Fruit fly (Drosophila melanogaster) whole organism, embryonic: Measurements from ENCODE around the gene CG46439.

Experiments used
- CG10209 ChIP-seq: fragments of 200-800 bp; sonication (Bioruptor generic); optimal IDR thresholded peaks from 3 replicates; lab custom pipeline; 2017; ENCODE audit warnings: missing biosample characterization, mild to moderate bottlenecking, missing genetic modification characterization, missing genetic modification reagents
- CG11456 ChIP-seq: fragments of 200-800 bp; sonication (Bioruptor generic); IDR thresholded peaks from 3 replicates; pipeline ENCODE4 v1.3.6; 2022; ENCODE audit warnings: missing biosample characterization, missing genetic modification characterization
- CG12071 ChIP-seq: fragments of 200-800 bp; sonication (Bioruptor generic); optimal IDR thresholded peaks from 3 replicates; lab custom pipeline; 2018; ENCODE audit warnings: missing biosample characterization, mild to moderate bottlenecking, missing genetic modification characterization
- CG13287 ChIP-seq: fragments of 200-800 bp; sonication (Bioruptor generic); IDR thresholded peaks from 2 replicates; pipeline ENCODE4 v1.3.6; 2022; ENCODE audit warnings: missing biosample characterization, missing genetic modification characterization; ENCODE audit not compliant: partially characterized antibody
- CG15479 ChIP-seq: fragments of 200-800 bp; sonication (Bioruptor generic); optimal IDR thresholded peaks from 3 replicates; lab custom pipeline; 2019; ENCODE audit warnings: missing biosample characterization, mild to moderate bottlenecking, missing genetic modification characterization, moderate library complexity
- CG1602 ChIP-seq: fragments of 200-800 bp; sonication (Bioruptor generic); optimal IDR thresholded peaks from 3 replicates; lab custom pipeline; 2016; ENCODE audit warnings: missing biosample characterization, missing genetic modification characterization
- CG16779 ChIP-seq: fragments of 200-800 bp; sonication (Bioruptor generic); IDR thresholded peaks from 2 replicates; pipeline ENCODE4 v1.3.6; 2022; ENCODE audit warnings: missing biosample characterization, missing genetic modification characterization
- CG17359 ChIP-seq: fragments of 200-800 bp; sonication (Bioruptor generic); optimal IDR thresholded peaks from 3 replicates; lab custom pipeline; 2018; ENCODE audit warnings: missing biosample characterization, mild to moderate bottlenecking, missing genetic modification characterization, moderate library complexity
- CG17912 ChIP-seq: fragments of 200-800 bp; sonication (Bioruptor generic); optimal IDR thresholded peaks from 2 replicates; lab custom pipeline; 2018; ENCODE audit warnings: missing biosample characterization, mild to moderate bottlenecking, missing genetic modification characterization
- CG2129 ChIP-seq: fragments of 200-800 bp; sonication (Bioruptor generic); IDR thresholded peaks from 2 replicates; pipeline ENCODE4 v1.3.6; 2022; ENCODE audit warnings: missing biosample characterization, missing genetic modification characterization; ENCODE audit not compliant: partially characterized antibody
- CG2199 ChIP-seq: fragments of 200-800 bp; sonication (Bioruptor generic); IDR thresholded peaks from 3 replicates; pipeline ENCODE4 v1.3.6; 2022; ENCODE audit warnings: missing biosample characterization, missing genetic modification characterization
- CG2712 ChIP-seq: fragments of 200-800 bp; optimal IDR thresholded peaks from 3 replicates; lab custom pipeline; 2019; ENCODE audit warnings: missing biosample characterization, mild to moderate bottlenecking, missing genetic modification characterization, moderate library complexity
- CG3065 ChIP-seq: fragments of 200-800 bp; sonication (Bioruptor generic); optimal IDR thresholded peaks from 2 replicates; lab custom pipeline; 2016; ENCODE audit warnings: missing biosample characterization, missing genetic modification characterization
- CG32532 ChIP-seq: fragments of 200-800 bp; sonication (Bioruptor generic); IDR thresholded peaks from 2 replicates; pipeline ENCODE4 v1.3.6; 2022; ENCODE audit warnings: missing biosample characterization, missing genetic modification characterization
- CG3407 ChIP-seq: fragments of 200-800 bp; sonication (Bioruptor generic); optimal IDR thresholded peaks from 2 replicates; lab custom pipeline; 2018; ENCODE audit warnings: missing biosample characterization, mild to moderate bottlenecking, missing genetic modification characterization
- CG3847 ChIP-seq: fragments of 200-800 bp; sonication (Bioruptor generic); IDR thresholded peaks from 2 replicates; pipeline ENCODE4 v1.3.6; 2022; ENCODE audit warnings: missing biosample characterization, missing genetic modification characterization
- CG43689 ChIP-seq: fragments of 200-800 bp; sonication (Bioruptor generic); IDR thresholded peaks from 2 replicates; pipeline ENCODE4 v1.3.6; 2022; ENCODE audit warnings: missing biosample characterization, missing genetic modification characterization
- CG6272 ChIP-seq: fragments of 200-800 bp; sonication (Bioruptor generic); IDR thresholded peaks from 2 replicates; pipeline ENCODE4 v1.3.6; 2022; ENCODE audit warnings: missing biosample characterization, missing genetic modification characterization
- CG7556 ChIP-seq: fragments of 200-800 bp; sonication (Bioruptor generic); optimal IDR thresholded peaks from 2 replicates; lab custom pipeline; 2017; ENCODE audit warnings: missing biosample characterization, mild to moderate bottlenecking, missing genetic modification characterization
- CG8944 ChIP-seq: fragments of 200-800 bp; sonication (Bioruptor generic); optimal IDR thresholded peaks from 3 replicates; lab custom pipeline; 2016; ENCODE audit warnings: missing biosample characterization, missing genetic modification characterization
- Chrac-16 ChIP-seq: fragments of 200-800 bp; sonication (Bioruptor generic); optimal IDR thresholded peaks from 3 replicates; lab custom pipeline; 2016; ENCODE audit warnings: missing biosample characterization, missing genetic modification characterization
- D ChIP-seq, 2 experiments: fragments of 200-800 bp in 1 of 2; fragments of >200 bp in 1 of 2; sonication (Bioruptor generic) in 1 of 2; optimal IDR thresholded peaks; 2 replicates in 1 of 2; 3 replicates in 1 of 2; lab custom pipeline; 2017; ENCODE audit warnings: mild to moderate bottlenecking in 1 of 2, missing biosample characterization in 1 of 2, missing genetic modification characterization in 1 of 2, missing genetic modification reagents in 1 of 2
- E2f1 ChIP-seq: fragments of 200-800 bp; sonication (Bioruptor generic); IDR thresholded peaks from 2 replicates; pipeline ENCODE4 v1.3.6; 2022; ENCODE audit warnings: missing biosample characterization, missing genetic modification characterization
- Mrtf ChIP-seq: fragments of 200-800 bp; sonication (Bioruptor generic); IDR thresholded peaks from 3 replicates; pipeline ENCODE4 v1.3.6; 2022; ENCODE audit warnings: missing biosample characterization, missing genetic modification characterization
- NFAT ChIP-seq: fragments of 200-800 bp; sonication (Bioruptor generic); IDR thresholded peaks from 2 replicates; pipeline ENCODE4 v1.3.6; 2022; ENCODE audit warnings: missing biosample characterization, missing genetic modification characterization
- Opbp ChIP-seq: fragments of 200-800 bp; sonication (Bioruptor generic); IDR thresholded peaks from 3 replicates; pipeline ENCODE4 v1.3.6; 2022; ENCODE audit warnings: missing biosample characterization, missing genetic modification characterization; ENCODE audit not compliant: partially characterized antibody
- Optix ChIP-seq: fragments of 200-800 bp; sonication (Bioruptor generic); IDR thresholded peaks from 3 replicates; pipeline ENCODE4 v1.3.6; 2022; ENCODE audit warnings: missing biosample characterization, missing genetic modification characterization
- Ravus ChIP-seq: fragments of 200-800 bp; sonication (Bioruptor generic); IDR thresholded peaks from 2 replicates; pipeline ENCODE4 v1.3.6; 2022; ENCODE audit warnings: missing biosample characterization, missing genetic modification characterization
- Sin3A ChIP-seq: fragments of >200 bp; optimal IDR thresholded peaks from 2 replicates; lab custom pipeline; 2018
- ac ChIP-seq: fragments of 200-800 bp; sonication (Bioruptor generic); optimal IDR thresholded peaks from 3 replicates; lab custom pipeline; 2017; ENCODE audit warnings: missing biosample characterization, mild to moderate bottlenecking, missing genetic modification characterization
- ap ChIP-seq: fragments of 200-800 bp; sonication (Bioruptor generic); IDR thresholded peaks from 2 replicates; pipeline ENCODE4 v1.3.6; 2022; ENCODE audit warnings: missing biosample characterization, missing genetic modification characterization
- az2 ChIP-seq: fragments of 200-800 bp; sonication (Bioruptor generic); optimal IDR thresholded peaks from 3 replicates; lab custom pipeline; 2016; ENCODE audit warnings: missing biosample characterization, missing genetic modification characterization
- bab2 ChIP-seq: fragments of 200-800 bp; sonication (Bioruptor generic); optimal IDR thresholded peaks from 2 replicates; lab custom pipeline; 2016; ENCODE audit warnings: missing biosample characterization, missing genetic modification characterization
- bsh ChIP-seq, 2 experiments: fragments of 200-800 bp; sonication (Bioruptor generic); optimal IDR thresholded peaks; 2 replicates each; lab custom pipeline; 2017 to 2018; ENCODE audit warnings: mild to moderate bottlenecking in 2 of 2, missing biosample characterization in 2 of 2, missing genetic modification characterization in 2 of 2, moderate library complexity in 1 of 2
- croc ChIP-seq: fragments of 200-800 bp; sonication (Bioruptor generic); conservative IDR thresholded peaks from 3 replicates; pipeline ENCODE4 v1.3.6; 2022; ENCODE audit warnings: missing biosample characterization, missing genetic modification characterization
- fd64A ChIP-seq: fragments of 200-800 bp; sonication (Bioruptor generic); optimal IDR thresholded peaks from 3 replicates; lab custom pipeline; 2018; ENCODE audit warnings: missing biosample characterization, mild to moderate bottlenecking, missing genetic modification characterization
- ftz-f1 ChIP-seq: fragments of 200-800 bp; sonication (Bioruptor generic); optimal IDR thresholded peaks from 2 replicates; lab custom pipeline; 2016; ENCODE audit warnings: missing biosample characterization, missing genetic modification characterization
- gfzf ChIP-seq: fragments of 200-800 bp; sonication (Bioruptor generic); optimal IDR thresholded peaks from 2 replicates; lab custom pipeline; 2016; ENCODE audit warnings: missing biosample characterization, mild to moderate bottlenecking, missing genetic modification characterization, moderate library complexity
- gt ChIP-seq: fragments of 200-800 bp; sonication (Bioruptor generic); IDR thresholded peaks from 2 replicates; pipeline ENCODE4 v1.3.6; 2022; ENCODE audit warnings: missing biosample characterization, missing genetic modification characterization
- h ChIP-seq: fragments of >200 bp; optimal IDR thresholded peaks from 2 replicates; lab custom pipeline; 2017
- inv ChIP-seq: fragments of 200-800 bp; sonication (Bioruptor generic); IDR thresholded peaks from 2 replicates; pipeline ENCODE4 v1.3.6; 2022; ENCODE audit warnings: missing biosample characterization, missing genetic modification characterization; ENCODE audit not compliant: partially characterized antibody
- klu ChIP-seq: fragments of 200-800 bp; sonication (Bioruptor generic); IDR thresholded peaks from 2 replicates; pipeline ENCODE4 v1.3.6; 2022; ENCODE audit warnings: missing biosample characterization, missing genetic modification characterization
- luna ChIP-seq: fragments of 200-800 bp; sonication (Bioruptor generic); optimal IDR thresholded peaks from 2 replicates; lab custom pipeline; 2016; ENCODE audit warnings: missing biosample characterization, missing genetic modification characterization
- nerfin-1 ChIP-seq: fragments of 200-800 bp; sonication (Bioruptor generic); optimal IDR thresholded peaks from 3 replicates; lab custom pipeline; 2019; ENCODE audit warnings: missing biosample characterization, mild to moderate bottlenecking, missing genetic modification characterization, moderate library complexity
- run ChIP-seq: fragments of 200-800 bp; sonication (Bioruptor generic); optimal IDR thresholded peaks from 3 replicates; lab custom pipeline; 2018; ENCODE audit warnings: missing biosample characterization, mild to moderate bottlenecking, missing genetic modification characterization
- shn ChIP-seq: fragments of 200-800 bp; sonication (Bioruptor generic); optimal IDR thresholded peaks from 3 replicates; lab custom pipeline; 2016; ENCODE audit warnings: missing biosample characterization, missing genetic modification characterization
- trh ChIP-seq: fragments of 200-800 bp; sonication (Bioruptor generic); optimal IDR thresholded peaks from 2 replicates; lab custom pipeline; 2016; ENCODE audit warnings: missing biosample characterization, missing genetic modification characterization
- ttk ChIP-seq: fragments of 200-800 bp; sonication (Bioruptor generic); IDR thresholded peaks from 2 replicates; pipeline ENCODE4 v2.1.2; 2022; ENCODE audit warnings: missing biosample characterization, missing genetic modification characterization
- vnd ChIP-seq: fragments of 200-800 bp; sonication (Bioruptor generic); IDR thresholded peaks from 3 replicates; pipeline ENCODE4 v1.3.6; 2022; ENCODE audit warnings: missing biosample characterization, missing genetic modification characterization; ENCODE audit not compliant: partially characterized antibody
- zfh1 ChIP-seq: fragments of 200-800 bp; sonication (Bioruptor generic); IDR thresholded peaks from 3 replicates; pipeline ENCODE4 v1.3.6; 2022; ENCODE audit warnings: missing biosample characterization, missing genetic modification characterization

The CG46439 gene

dm6 chr3L:11091943-11092609 is 4.0 kb downstream of the CG46439 start (continued):
- TF ChIP-seq vnd = no peak
- TF ChIP-seq CG16779 (GFP tag; lab: Robert Waterston, UW) = peak; percentile 68; the same call in 1 of the 2 replicates
- TF ChIP-seq E2f1 (GFP tag; lab: Robert Waterston, UW) = no peak
- TF ChIP-seq CG13287 (GFP tag; lab: Robert Waterston, UW) = no peak; the same call in 1 of the 2 replicates
- TF ChIP-seq CG2199 (GFP tag; lab: Robert Waterston, UW) = 0 out of 3 replicates have a peak, but pooled peaks have one; percentile 46
- TF ChIP-seq ap (GFP tag; lab: Robert Waterston, UW) = no peak
- TF ChIP-seq ttk (GFP tag; lab: Robert Waterston, UW) = no peak
- no peak for TF ChIP-seq Sin3A
- TF ChIP-seq trh (GFP tag; lab: Kevin White, UChicago) = no peak
- TF ChIP-seq CG10209 (GFP tag; lab: Kevin White, UChicago) = peak; percentile 34
- TF ChIP-seq Ravus (GFP tag; lab: Robert Waterston, UW) = no peak
- TF ChIP-seq gt (GFP tag; lab: Robert Waterston, UW) = no peak
- peak; percentile 21 for TF ChIP-seq gfzf (GFP tag; lab: Kevin White, UChicago)
- no peak for TF ChIP-seq CG12071 (GFP tag; lab: Kevin White, UChicago)
- TF ChIP-seq bab2 (GFP tag; lab: Kevin White, UChicago) = peak; percentile 4
- peak; percentile 76 for TF ChIP-seq CG6272 (GFP tag; lab: Robert Waterston, UW)
- TF ChIP-seq Mrtf (GFP tag; lab: Robert Waterston, UW) = peak; percentile 62; the same call in 2 of the 3 replicates
- TF ChIP-seq zfh1 = peak; percentile 66; the same call in 2 of the 3 replicates
- TF ChIP-seq D (optimal IDR thresholded peaks at IDR 0.05; lab: Kevin White, UChicago) = no peak
- peak; percentile 5 for TF ChIP-seq D (GFP tag; optimal IDR thresholded peaks at IDR 0.05; lab: Kevin White, UChicago)
- TF ChIP-seq Chrac-16 (GFP tag; lab: Kevin White, UChicago) = peak; percentile 30
- TF ChIP-seq ftz-f1 = peak; percentile 75
- no peak for TF ChIP-seq CG15479 (GFP tag; lab: Kevin White, UChicago)
- peak; percentile 42; the same call in 1 of the 3 replicates for TF ChIP-seq Opbp (GFP tag; lab: Robert Waterston, UW)
- TF ChIP-seq nerfin-1 (tag; lab: Kevin White, UChicago) = no peak
- TF ChIP-seq CG7556 = peak; percentile 5
- TF ChIP-seq CG1602 (GFP tag; lab: Kevin White, UChicago) = peak; percentile 9
- TF ChIP-seq CG11456 (GFP tag; lab: Robert Waterston, UW) = peak; percentile 67; the same call in 2 of the 3 replicates
- no peak for TF ChIP-seq run (tag; lab: Kevin White, UChicago)
- TF ChIP-seq croc (GFP tag; lab: Robert Waterston, UW) = no peak
- TF ChIP-seq CG3847 (GFP tag; lab: Robert Waterston, UW) = peak; percentile 80
- peak; percentile 27 for TF ChIP-seq az2 (GFP tag; lab: Kevin White, UChicago)
- no peak for TF ChIP-seq ac
- 0 out of 2 replicates have a peak, but pooled peaks have one; percentile 43 for TF ChIP-seq CG32532 (GFP tag; lab: Robert Waterston, UW)
- no peak for TF ChIP-seq fd64A (GFP tag; lab: Kevin White, UChicago)
- TF ChIP-seq CG2129 (GFP tag; lab: Robert Waterston, UW) = no peak
- peak; percentile 34 for TF ChIP-seq CG3065
- TF ChIP-seq CG2712 (tag; lab: Kevin White, UChicago) = peak; percentile 24
- peak; percentile 30 for TF ChIP-seq CG17359 (tag; lab: Kevin White, UChicago)
- TF ChIP-seq inv (GFP tag; lab: Robert Waterston, UW) = no peak
- TF ChIP-seq shn = peak; percentile 51
- TF ChIP-seq Optix (GFP tag; lab: Robert Waterston, UW) = no peak
- no peak; the same call in 1 of the 2 replicates for TF ChIP-seq NFAT (GFP tag; lab: Robert Waterston, UW)
- peak; percentile 4 for TF ChIP-seq CG17912 (GFP tag; lab: Kevin White, UChicago)
- no peak for TF ChIP-seq luna (GFP tag; lab: Kevin White, UChicago)
- no peak for TF ChIP-seq h (lab: Kevin White, UChicago)
- TF ChIP-seq CG43689 (GFP tag; lab: Robert Waterston, UW) = no peak
- peak; percentile 53 for TF ChIP-seq CG8944
- TF ChIP-seq CG3407 (GFP tag; lab: Kevin White, UChicago) = peak; percentile 32
- TF ChIP-seq klu (GFP tag; lab: Robert Waterston, UW) = 0 out of 2 replicates have a peak, but pooled peaks have one; percentile 40
- TF ChIP-seq bsh (GFP tag; optimal IDR thresholded peaks at IDR 0.05; lab: Kevin White, UChicago) = peak in 1 of 2 experiments; percentile 34
